Fruit fly (Drosophila melanogaster): Measurements from ENCODE around the gene CG6055.

DNA sequence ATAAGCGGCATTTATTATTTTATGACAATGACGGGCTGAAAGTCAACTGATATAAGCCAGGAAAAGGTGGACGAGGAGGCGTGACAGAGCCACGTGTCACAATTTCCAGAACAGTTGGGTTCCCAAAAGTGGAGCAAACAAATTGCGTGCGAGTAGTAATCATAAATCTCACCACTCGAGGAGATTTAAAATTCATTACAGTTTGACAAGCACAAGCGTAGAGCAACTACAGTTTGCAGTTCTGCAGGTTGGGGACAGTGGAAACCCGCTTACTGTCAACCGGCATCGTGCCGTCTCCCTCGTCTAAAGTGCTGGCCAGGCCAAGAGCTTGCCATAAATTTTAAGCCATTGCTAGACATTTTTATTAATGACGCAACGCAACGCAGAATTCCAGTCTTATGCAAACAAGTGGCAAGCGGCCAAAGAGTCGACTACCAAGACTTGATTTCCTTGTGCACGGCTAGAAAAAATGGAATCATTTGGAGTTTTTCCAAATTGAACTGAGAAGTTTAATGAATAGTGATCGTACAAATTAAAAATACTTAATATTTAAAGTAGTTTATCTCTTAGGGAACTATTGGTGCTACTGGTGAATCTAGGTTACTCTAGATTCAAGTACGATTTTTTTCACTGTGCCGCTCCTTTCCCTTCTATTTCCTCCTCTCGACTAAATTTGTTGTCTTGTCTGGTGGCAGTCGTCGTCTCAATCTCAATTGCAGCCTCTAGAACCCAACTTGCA is 47.1 kb downstream of the CG6055 start:
- no peak for TF ChIP-seq tj (GFP tag; optimal IDR thresholded peaks at IDR 0.05)
- no peak for TF ChIP-seq CG5204 (GFP tag; optimal IDR thresholded peaks at IDR 0.05)
- no peak for TF ChIP-seq Clk (GFP tag; optimal IDR thresholded peaks at IDR 0.05)
- no peak for TF ChIP-seq CG7101 (tag; optimal IDR thresholded peaks at IDR 0.05)
- no peak for TF ChIP-seq toe (GFP tag; optimal IDR thresholded peaks at IDR 0.05)
- TF ChIP-seq CG33017 (tag; optimal IDR thresholded peaks at IDR 0.05) = no peak
